Fruit fly (Drosophila melanogaster): ENCODE data around the gene N.

The N gene

dm6 chrX:3174881-3175874 lies 40.5 kb downstream of the N start, which contains the start of gene CG3939:
CG3939 (plus strand) TSS chrX:3175018.
- TF ChIP-seq noc (tag; optimal IDR thresholded peaks at IDR 0.05): no peak

dm6 chrX:3176193-3176592 lies 41.5 kb downstream of the N start, which contains the start of gene dnc:
dnc (plus strand) TSS chrX:3176440.
- TF ChIP-seq noc (tag; optimal IDR thresholded peaks at IDR 0.05): no peak

- TF ChIP-seq noc (tag; optimal IDR thresholded peaks at IDR 0.05): no peak
Observed at dm6 chrX:3186550-3186949, 51.9 kb downstream of the N start.

dm6 chrX:3187593-3187992 lies 52.9 kb downstream of the N start:
- no peak for TF ChIP-seq noc (tag; optimal IDR thresholded peaks at IDR 0.05)

- peak; percentile 13 for TF ChIP-seq noc (tag; optimal IDR thresholded peaks at IDR 0.05)
Observed at dm6 chrX:3188419-3188818, 53.7 kb downstream of the N start.

- TF ChIP-seq noc (tag; optimal IDR thresholded peaks at IDR 0.05): no peak
Observed at dm6 chrX:3189155-3189554, 54.5 kb downstream of the N start.

- TF ChIP-seq noc (tag; optimal IDR thresholded peaks at IDR 0.05): no peak
Observed at dm6 chrX:3189723-3190122, 55.1 kb downstream of the N start.

- no peak for TF ChIP-seq noc (tag; optimal IDR thresholded peaks at IDR 0.05)
Observed at dm6 chrX:3190837-3191458, 56.3 kb downstream of the N start.

dm6 chrX:3192301-3192700 lies 57.6 kb downstream of the N start:
- TF ChIP-seq noc (tag; optimal IDR thresholded peaks at IDR 0.05): no peak

dm6 chrX:3193774-3194173 lies 59.1 kb downstream of the N start:
- no peak for TF ChIP-seq noc (tag; optimal IDR thresholded peaks at IDR 0.05)

dm6 chrX:3205887-3206794 lies 71.5 kb downstream of the N start:
- TF ChIP-seq noc (tag; optimal IDR thresholded peaks at IDR 0.05): no peak

Measured in whole organism, larva.